Worm (Caenorhabditis elegans): ENCODE data around the gene D2023.4.

The D2023.4 gene

ce11 chrV:11797272-11797855 lies 28.2 kb downstream of the D2023.4 start:
- TF ChIP-seq ceh-90 (tag; optimal IDR thresholded peaks at IDR 0.05) (no peak), aly-2 (tag; optimal IDR thresholded peaks at IDR 0.05) (no peak), zip-4 (GFP tag; optimal IDR thresholded peaks at IDR 0.05) (no peak), nhr-85 (tag) (peak; percentile 46), lsy-2 (tag; optimal IDR thresholded peaks at IDR 0.05) (no peak), sox-4 (tag; optimal IDR thresholded peaks at IDR 0.05) (no peak), nhr-20 (tag; optimal IDR thresholded peaks at IDR 0.05) (peak; percentile 46), mab-9 (GFP tag; IDR thresholded peaks at IDR 0.05) (no peak), snpc-4 (tag; optimal IDR thresholded peaks at IDR 0.05) (no peak), mef-2 (tag; optimal IDR thresholded peaks at IDR 0.05) (no peak), lin-39 (tag; optimal IDR thresholded peaks at IDR 0.05) (no peak), ztf-4 (tag; optimal IDR thresholded peaks at IDR 0.05) (no peak), efl-1 (optimal IDR thresholded peaks at IDR 0.05) (no peak), efl-1 (GFP tag; optimal IDR thresholded peaks at IDR 0.05 in 1 of 2) (peak in 1 of 2 experiments; percentile 93), nhr-71 (tag; optimal IDR thresholded peaks at IDR 0.05) (no peak), lin-14 (GFP tag; optimal IDR thresholded peaks at IDR 0.05) (peak; percentile 27), nhr-90 (tag; optimal IDR thresholded peaks at IDR 0.05; ENCODE audit: poor library complexity) (no peak), lin-15B (tag; optimal IDR thresholded peaks at IDR 0.05) (no peak), zag-1 (tag; optimal IDR thresholded peaks at IDR 0.05) (no peak), blmp-1 (tag; optimal IDR thresholded peaks at IDR 0.05) (peak; percentile 60), swsn-7 (tag; optimal IDR thresholded peaks at IDR 0.05) (no peak)

- TF ChIP-seq lin-35 (GFP tag; optimal IDR thresholded peaks at IDR 0.05), result peak in 1 of 2 experiments; percentile 31
- peak; percentile 51 for TF ChIP-seq tbx-2 (tag; optimal IDR thresholded peaks at IDR 0.05)
- peak; percentile 46 for TF ChIP-seq nhr-19 (GFP tag; conservative IDR thresholded peaks at IDR 0.05)
- 0 out of 2 replicates have a peak, but pooled peaks have one; percentile 18 for TF ChIP-seq grh-1 (GFP tag; IDR thresholded peaks at IDR 0.05)
- peak; percentile 91 for TF ChIP-seq nhr-85 (tag)
- no peak for TF ChIP-seq sox-4 (tag; optimal IDR thresholded peaks at IDR 0.05)
- TF ChIP-seq lir-3 (tag; optimal IDR thresholded peaks at IDR 0.05; ENCODE audit: poor library complexity), result peak; percentile 1
- peak; percentile 30 for TF ChIP-seq snu-23 (GFP tag; optimal IDR thresholded peaks at IDR 0.05)
- TF ChIP-seq blmp-1 (tag; optimal IDR thresholded peaks at IDR 0.05), result peak; percentile 28
- peak; percentile 59 for TF ChIP-seq nhr-71 (tag; optimal IDR thresholded peaks at IDR 0.05)
- peak; percentile 34 for TF ChIP-seq lin-14 (GFP tag; optimal IDR thresholded peaks at IDR 0.05)
- peak; percentile 39 for TF ChIP-seq unc-130 (tag; optimal IDR thresholded peaks at IDR 0.05)
- TF ChIP-seq nhr-84 (tag; optimal IDR thresholded peaks at IDR 0.05), result no peak
- TF ChIP-seq lsy-2 (tag; optimal IDR thresholded peaks at IDR 0.05), result peak in 1 of 2 experiments; percentile 58
- peak; percentile 60 for TF ChIP-seq nhr-20 (tag; optimal IDR thresholded peaks at IDR 0.05)
- TF ChIP-seq ama-1 (optimal IDR thresholded peaks at IDR 0.05), result no peak
- TF ChIP-seq aha-1 (tag; optimal IDR thresholded peaks at IDR 0.05), result no peak
- TF ChIP-seq elt-3 (tag; optimal IDR thresholded peaks at IDR 0.05), result peak in 5 of 6 experiments; percentile 30 to 90 (median 51)
Observed at ce11 chrV:11796343-11796742, 29.2 kb downstream of the D2023.4 start.

- TF ChIP-seq lin-14 (GFP tag; optimal IDR thresholded peaks at IDR 0.05) (peak; percentile 51), hpl-2 (GFP tag; optimal IDR thresholded peaks at IDR 0.05) (no peak), unc-130 (tag; optimal IDR thresholded peaks at IDR 0.05) (no peak), mdl-1 (tag; optimal IDR thresholded peaks at IDR 0.05) (peak in 1 of 2 experiments; percentile 29), aly-2 (tag; optimal IDR thresholded peaks at IDR 0.05) (no peak), unc-86 (tag; optimal IDR thresholded peaks at IDR 0.05) (no peak), nhr-77 (tag; optimal IDR thresholded peaks at IDR 0.05) (no peak), C16A3.4 (tag; optimal IDR thresholded peaks at IDR 0.05) (peak; percentile 4), fkh-8 (tag; optimal IDR thresholded peaks at IDR 0.05) (no peak), nhr-90 (tag; optimal IDR thresholded peaks at IDR 0.05; ENCODE audit: poor library complexity) (peak; percentile 43), ces-1 (GFP tag; optimal IDR thresholded peaks at IDR 0.05) (no peak), nhr-71 (tag; optimal IDR thresholded peaks at IDR 0.05) (peak; percentile 68), elt-2 (tag; optimal IDR thresholded peaks at IDR 0.05) (no peak), ceh-82 (tag; optimal IDR thresholded peaks at IDR 0.05) (no peak), ztf-4 (tag; optimal IDR thresholded peaks at IDR 0.05) (no peak), tbx-2 (tag; optimal IDR thresholded peaks at IDR 0.05) (peak; percentile 13), F16B12.6 (tag; optimal IDR thresholded peaks at IDR 0.05) (no peak), hlh-4 (tag; optimal IDR thresholded peaks at IDR 0.05) (no peak), nhr-19 (GFP tag; conservative IDR thresholded peaks at IDR 0.05) (peak; percentile 38), grh-1 (GFP tag; IDR thresholded peaks at IDR 0.05) (peak; percentile 64), xbp-1 (tag; optimal IDR thresholded peaks at IDR 0.05) (no peak), ceh-63 (GFP tag; optimal IDR thresholded peaks at IDR 0.05) (no peak), elt-3 (tag; optimal IDR thresholded peaks at IDR 0.05) (peak in 2 of 6 experiments; percentile 75 to 87), nhr-20 (tag; optimal IDR thresholded peaks at IDR 0.05) (peak; percentile 76), lsy-2 (tag; optimal IDR thresholded peaks at IDR 0.05) (peak in 1 of 2 experiments; percentile 11), unc-98 (GFP tag; IDR thresholded peaks at IDR 0.05) (no peak), snu-23 (GFP tag; optimal IDR thresholded peaks at IDR 0.05) (peak; percentile 32), nhr-76 (tag; optimal IDR thresholded peaks at IDR 0.05) (no peak), fkh-4 (tag; optimal IDR thresholded peaks at IDR 0.05; ENCODE audit: borderline replicate concordance) (no peak)
Observed at ce11 chrV:11795352-11795751, 30.2 kb downstream of the D2023.4 start.
